Fruit fly (Drosophila melanogaster): ENCODE data around the gene CG7215.

Gene CG7215

dm6 chr3R:18183244-18183643 lies 16.2 kb upstream of the CG7215 start, which contains the start of gene cdm (continued):
- TF ChIP-seq otp (GFP tag; IDR thresholded peaks at IDR 0.05) (no peak), inv (GFP tag; IDR thresholded peaks at IDR 0.05; ENCODE audit: partially characterized antibody) (no peak), lbe (GFP tag; optimal IDR thresholded peaks at IDR 0.05) (no peak), Hr3 (GFP tag; optimal IDR thresholded peaks at IDR 0.05) (no peak), en (GFP tag; optimal IDR thresholded peaks at IDR 0.05) (no peak), CG5180 (GFP tag; optimal IDR thresholded peaks at IDR 0.05) (no peak), bcd (GFP tag; optimal IDR thresholded peaks at IDR 0.05) (peak; percentile 3), tap (tag; optimal IDR thresholded peaks at IDR 0.05) (no peak), CG4328 (GFP tag; optimal IDR thresholded peaks at IDR 0.05) (no peak), CG42726 (GFP tag; IDR thresholded peaks at IDR 0.05; ENCODE audit: partially characterized antibody) (no peak), ken (GFP tag; IDR thresholded peaks at IDR 0.05) (0 out of 3 replicates have a peak, but pooled peaks have one; percentile 32), Sox100B (GFP tag; optimal IDR thresholded peaks at IDR 0.05) (no peak), Bgb (GFP tag; IDR thresholded peaks at IDR 0.05; ENCODE audit: partially characterized antibody) (peak; percentile 42; the same call in 1 of the 2 replicates), Hey (tag; optimal IDR thresholded peaks at IDR 0.05) (no peak), CG18476 (GFP tag; optimal IDR thresholded peaks at IDR 0.05) (no peak), Gsc (GFP tag; IDR thresholded peaks at IDR 0.05) (no peak), dimm (GFP tag; IDR thresholded peaks at IDR 0.05) (no peak), CG11696 (GFP tag; IDR thresholded peaks at IDR 0.05) (no peak), luna (GFP tag; optimal IDR thresholded peaks at IDR 0.05) (no peak), Elba2 (GFP tag; optimal IDR thresholded peaks at IDR 0.05) (peak; percentile 32), wor (GFP tag; IDR thresholded peaks at IDR 0.05) (no peak), CG10321 (GFP tag; IDR thresholded peaks at IDR 0.05) (no peak), abd-A (tag; optimal IDR thresholded peaks at IDR 0.05) (no peak), CG31224 (GFP tag; IDR thresholded peaks at IDR 0.05) (no peak), CHES-1-like (GFP tag; optimal IDR thresholded peaks at IDR 0.05) (no peak), CG9797 (GFP tag; optimal IDR thresholded peaks at IDR 0.05) (peak; percentile 84), amos (GFP tag; IDR thresholded peaks at IDR 0.05; ENCODE audit: partially characterized antibody) (0 out of 2 replicates have a peak, but pooled peaks have one; percentile 3), gfzf (GFP tag; optimal IDR thresholded peaks at IDR 0.05) (peak; percentile 79), wdn (GFP tag; IDR thresholded peaks at IDR 0.05) (no peak), Optix (GFP tag; IDR thresholded peaks at IDR 0.05) (no peak), eve (GFP tag; optimal IDR thresholded peaks at IDR 0.05) (no peak), CG4617 (GFP tag; optimal IDR thresholded peaks at IDR 0.05; ENCODE audit: borderline replicate concordance) (peak; percentile 49), usp (GFP tag; optimal IDR thresholded peaks at IDR 0.05) (no peak), CG13296 (GFP tag; optimal IDR thresholded peaks at IDR 0.05) (no peak), CG2678 (tag; optimal IDR thresholded peaks at IDR 0.05) (no peak), Bdp1 (GFP tag; optimal IDR thresholded peaks at IDR 0.05) (no peak), E2f1 (GFP tag; IDR thresholded peaks at IDR 0.05) (peak; percentile 71; the same call in 1 of the 2 replicates), Six4 (GFP tag; optimal IDR thresholded peaks at IDR 0.05) (no peak), BtbVII (GFP tag; optimal IDR thresholded peaks at IDR 0.05) (no peak), ase (GFP tag; IDR thresholded peaks at IDR 0.05) (no peak), Mrtf (GFP tag; IDR thresholded peaks at IDR 0.05) (no peak), CG8089 (GFP tag; optimal IDR thresholded peaks at IDR 0.05) (no peak), fd3F (GFP tag; optimal IDR thresholded peaks at IDR 0.05) (no peak), Vsx1 (GFP tag; optimal IDR thresholded peaks at IDR 0.05) (no peak), sens-2 (GFP tag; IDR thresholded peaks at IDR 0.05) (no peak), CG12299 (tag; optimal IDR thresholded peaks at IDR 0.05) (no peak), rib (GFP tag; IDR thresholded peaks at IDR 0.05) (peak; percentile 3; the same call in 1 of the 2 replicates), YL-1 (GFP tag; optimal IDR thresholded peaks at IDR 0.05) (peak; percentile 42), stwl (tag; optimal IDR thresholded peaks at IDR 0.05) (peak; percentile 86), CG32772 (GFP tag; IDR thresholded peaks at IDR 0.05) (no peak), sr (GFP tag; IDR thresholded peaks at IDR 0.05) (no peak), Xbp1 (GFP tag; optimal IDR thresholded peaks at IDR 0.05) (no peak)
